Worm (Caenorhabditis elegans) whole organism, early embryonic: ENCODE results near the gene epg-4.

Experiments used
- B0310.2 ChIP-seq: sonication (generic microtip); optimal IDR thresholded peaks from 2 replicates; lab custom pipeline; 2016; ENCODE audit warnings: mild to moderate bottlenecking, missing genetic modification characterization, missing compliant biosample characterization
- aly-1 ChIP-seq: sonication (generic microtip); optimal IDR thresholded peaks from 2 replicates; lab custom pipeline; 2016; ENCODE audit warnings: missing genetic modification characterization, missing compliant biosample characterization
- ama-1 ChIP-seq: fragments of 150-350 bp; optimal IDR thresholded peaks from 2 replicates; lab custom pipeline; 2014
- ceh-13 ChIP-seq: fragments of 200-800 bp; sonication (Bioruptor generic); optimal IDR thresholded peaks from 2 replicates; lab custom pipeline; 2018; ENCODE audit warnings: mild to moderate bottlenecking, missing genetic modification characterization, missing compliant biosample characterization
- ceh-36 ChIP-seq: sonication (generic microtip); optimal IDR thresholded peaks from 2 replicates; lab custom pipeline; 2016; ENCODE audit warnings: missing genetic modification characterization, inconsistent platforms, missing compliant biosample characterization
- ets-7 ChIP-seq: sonication (generic microtip); optimal IDR thresholded peaks from 2 replicates; lab custom pipeline; 2016; ENCODE audit warnings: missing genotype, missing genetic modification characterization, missing compliant biosample characterization
- flt-1 ChIP-seq: fragments of 200-800 bp; sonication (Bioruptor generic); IDR thresholded peaks from 2 replicates; pipeline ENCODE4 v1.3.6; 2022; ENCODE audit warnings: missing genetic modification characterization, missing compliant biosample characterization
- hmg-4 ChIP-seq: fragments of 200-800 bp; sonication (Bioruptor generic); optimal IDR thresholded peaks from 2 replicates; lab custom pipeline; 2018; ENCODE audit warnings: mild to moderate bottlenecking, missing genetic modification characterization, missing compliant biosample characterization
- hnd-1 ChIP-seq: sonication (generic microtip); optimal IDR thresholded peaks from 2 replicates; lab custom pipeline; 2016; ENCODE audit warnings: missing genetic modification characterization, missing compliant biosample characterization
- pes-1 ChIP-seq: fragments of 200-800 bp; sonication (Bioruptor generic); IDR thresholded peaks from 2 replicates; pipeline ENCODE4 v1.3.6; 2022; ENCODE audit warnings: missing genetic modification reagents, missing genetic modification characterization, missing compliant biosample characterization
- sea-1 ChIP-seq: fragments of 200-800 bp; sonication (Bioruptor generic); conservative IDR thresholded peaks from 2 replicates; pipeline ENCODE4 v1.3.6; 2022; ENCODE audit warnings: missing genetic modification characterization, missing compliant biosample characterization
- tbx-11 ChIP-seq: fragments of 200-800 bp; sonication (Bioruptor generic); IDR thresholded peaks from 2 replicates; pipeline ENCODE4 v1.3.6; 2022; ENCODE audit warnings: missing genetic modification characterization, missing compliant biosample characterization
- tbx-37 ChIP-seq: fragments of 200-800 bp; sonication (Bioruptor generic); conservative IDR thresholded peaks from 2 replicates; pipeline ENCODE4 v1.3.6; 2022; ENCODE audit warnings: missing genetic modification reagents, missing genetic modification characterization, missing compliant biosample characterization
- tra-4 ChIP-seq: sonication (generic microtip); optimal IDR thresholded peaks from 2 replicates; lab custom pipeline; 2017; ENCODE audit warnings: missing genetic modification characterization, missing compliant biosample characterization

- TF ChIP-seq ama-1 (no peak), tbx-11 (no peak), tbx-37 (GFP tag; lab: Robert Waterston, UW) (no peak), hnd-1 (tag; lab: Kevin White, UChicago) (no peak), ets-7 (tag; lab: Kevin White, UChicago) (no peak), tra-4 (tag; lab: Kevin White, UChicago) (no peak), B0310.2 (no peak), aly-1 (tag; lab: Kevin White, UChicago) (no peak), flt-1 (GFP tag; lab: Robert Waterston, UW) (no peak), ceh-36 (tag; lab: Kevin White, UChicago) (no peak), pes-1 (GFP tag; lab: Robert Waterston, UW) (no peak), ceh-13 (no peak), sea-1 (GFP tag; lab: Robert Waterston, UW) (no peak), hmg-4 (GFP tag; lab: Kevin White, UChicago) (no peak)
Observed at ce11 chrIII:7184022-7184421, 2.1 kb downstream of the epg-4 start, which contains the start of gene yju-2.
